Worm (Caenorhabditis elegans): ENCODE results near the gene ubc-15.

DNA sequence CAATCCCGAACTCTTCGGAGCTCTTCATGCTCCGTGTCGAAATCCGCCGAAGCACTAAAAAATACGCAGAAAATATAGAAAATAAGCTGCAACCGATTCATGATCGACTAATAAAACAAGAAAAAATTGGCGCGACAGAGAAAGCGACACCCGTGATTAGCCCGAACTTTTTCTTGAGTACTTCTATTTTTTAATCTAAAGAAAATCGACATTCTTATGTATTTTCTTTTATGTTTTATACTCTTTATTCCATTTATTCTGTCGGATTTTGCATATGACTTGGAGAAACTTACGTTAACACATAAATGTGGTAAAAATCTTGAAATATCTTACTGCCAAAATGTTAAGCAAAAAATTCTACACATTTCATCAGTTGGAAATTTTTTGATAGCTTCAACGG lies 30.6 kb upstream of the ubc-15 start, which contains the start of the genes irld-50 and irld-49:
- TF ChIP-seq ama-1 (optimal IDR thresholded peaks at IDR 0.05), result no peak
- no peak for TF ChIP-seq unc-62 (GFP tag; optimal IDR thresholded peaks at IDR 0.05)
- TF ChIP-seq ztf-11 (tag; optimal IDR thresholded peaks at IDR 0.05), result no peak
- no peak for TF ChIP-seq ztf-4 (tag; optimal IDR thresholded peaks at IDR 0.05)
- TF ChIP-seq zag-1 (tag; optimal IDR thresholded peaks at IDR 0.05), result no peak
- no peak for TF ChIP-seq mab-5 (tag; optimal IDR thresholded peaks at IDR 0.05)
- no peak for TF ChIP-seq nhr-237 (tag; optimal IDR thresholded peaks at IDR 0.05)
- TF ChIP-seq F13H6.1 (tag; optimal IDR thresholded peaks at IDR 0.05), result no peak
- no peak for TF ChIP-seq lin-11 (tag; optimal IDR thresholded peaks at IDR 0.05)

Measured in whole organism, L2 larva.